Worm (Caenorhabditis elegans): ENCODE data around the gene unc-2.

- TF ChIP-seq lsy-2 (tag; optimal IDR thresholded peaks at IDR 0.05) (no peak), unc-39 (tag; optimal IDR thresholded peaks at IDR 0.05) (no peak)
These were observed 70.3 kb downstream of the unc-2 start for ce11 chrX:2693026-2693425.
